Worm (Caenorhabditis elegans) whole organism, late embryonic: ENCODE measurements around the gene F19B6.3.

Source experiments
- F13H6.1 ChIP-seq: sonication (generic microtip); optimal IDR thresholded peaks from 2 replicates; lab custom pipeline; 2016; ENCODE audit warnings: missing genetic modification characterization, missing compliant biosample characterization
- K09A11.1 ChIP-seq: sonication (generic microtip); optimal IDR thresholded peaks from 2 replicates; lab custom pipeline; 2017; ENCODE audit warnings: antibody characterized with exemption, mild to moderate bottlenecking, missing genetic modification characterization, missing compliant biosample characterization; ENCODE audit not compliant: insufficient read depth
- T23F11.4 ChIP-seq: fragments of 200-800 bp; sonication (Bioruptor generic); optimal IDR thresholded peaks from 2 replicates; lab custom pipeline; 2018; ENCODE audit warnings: mild to moderate bottlenecking, missing genetic modification characterization, missing compliant biosample characterization
- ama-1 ChIP-seq: fragments of 150-350 bp; optimal IDR thresholded peaks from 2 replicates; lab custom pipeline; 2014
- ceh-18 ChIP-seq: sonication (generic microtip); optimal IDR thresholded peaks from 2 replicates; lab custom pipeline; 2016; ENCODE audit warnings: missing genetic modification characterization, missing compliant biosample characterization
- ceh-19 ChIP-seq: fragments of 200-800 bp; sonication (Bioruptor generic); optimal IDR thresholded peaks from 2 replicates; lab custom pipeline; 2018; ENCODE audit warnings: mild to moderate bottlenecking, missing genetic modification characterization, missing compliant biosample characterization
- ceh-24 ChIP-seq: sonication (generic microtip); optimal IDR thresholded peaks from 2 replicates; lab custom pipeline; 2016; ENCODE audit warnings: mild to moderate bottlenecking, missing genetic modification characterization, missing compliant biosample characterization
- ceh-31 ChIP-seq: sonication (generic microtip); optimal IDR thresholded peaks from 2 replicates; lab custom pipeline; 2016; ENCODE audit warnings: missing genetic modification characterization, missing compliant biosample characterization
- ceh-48 ChIP-seq: sonication (generic microtip); optimal IDR thresholded peaks from 2 replicates; lab custom pipeline; 2016; ENCODE audit warnings: missing genetic modification characterization, inconsistent platforms, missing compliant biosample characterization
- ceh-9 ChIP-seq: sonication (generic microtip); optimal IDR thresholded peaks from 2 replicates; lab custom pipeline; 2016; ENCODE audit warnings: mild to moderate bottlenecking, missing genetic modification characterization, inconsistent platforms, missing compliant biosample characterization
- dmd-4 ChIP-seq: sonication (generic microtip); optimal IDR thresholded peaks from 2 replicates; lab custom pipeline; 2016; ENCODE audit warnings: borderline replicate concordance, missing genetic modification characterization, missing compliant biosample characterization
- dve-1 ChIP-seq: sonication (generic microtip); optimal IDR thresholded peaks from 2 replicates; lab custom pipeline; 2017; ENCODE audit warnings: antibody characterized with exemption, mild to moderate bottlenecking, missing genetic modification characterization, missing compliant biosample characterization
- elt-2 ChIP-seq: sonication (generic microtip); optimal IDR thresholded peaks from 2 replicates; lab custom pipeline; 2016; ENCODE audit warnings: missing genetic modification reagents, missing genetic modification characterization, missing compliant biosample characterization
- elt-4 ChIP-seq: sonication (generic microtip); optimal IDR thresholded peaks from 2 replicates; lab custom pipeline; 2016; ENCODE audit warnings: missing genetic modification characterization, missing compliant biosample characterization
- fkh-10 ChIP-seq: fragments of 150-350 bp; optimal IDR thresholded peaks from 2 replicates; lab custom pipeline; 2014; ENCODE audit warnings: missing biosample characterization, missing genetic modification reagents, missing genetic modification characterization
- gmeb-2 ChIP-seq: sonication (generic microtip); optimal IDR thresholded peaks from 2 replicates; lab custom pipeline; 2016; ENCODE audit warnings: missing genetic modification characterization, inconsistent platforms, missing compliant biosample characterization
- hlh-13 ChIP-seq: fragments of 200-800 bp; sonication (Bioruptor generic); optimal IDR thresholded peaks from 2 replicates; lab custom pipeline; 2018; ENCODE audit warnings: mild to moderate bottlenecking, missing genetic modification characterization, missing compliant biosample characterization
- hlh-30 ChIP-seq: sonication (generic microtip); optimal IDR thresholded peaks from 2 replicates; lab custom pipeline; 2017; ENCODE audit warnings: antibody characterized with exemption, missing genetic modification characterization, missing compliant biosample characterization; ENCODE audit not compliant: insufficient read depth
- hlh-6 ChIP-seq: sonication (generic microtip); optimal IDR thresholded peaks from 2 replicates; lab custom pipeline; 2016; ENCODE audit warnings: missing genotype, missing genetic modification characterization, missing compliant biosample characterization
- hlh-8 ChIP-seq: sonication (generic microtip); optimal IDR thresholded peaks from 2 replicates; lab custom pipeline; 2016; ENCODE audit warnings: missing genotype, missing genetic modification characterization, missing compliant biosample characterization
- madf-2 ChIP-seq: sonication (generic microtip); optimal IDR thresholded peaks from 2 replicates; lab custom pipeline; 2017; ENCODE audit warnings: missing genetic modification characterization, missing compliant biosample characterization
- mec-3 ChIP-seq: sonication (generic microtip); optimal IDR thresholded peaks from 2 replicates; lab custom pipeline; 2016; ENCODE audit warnings: borderline replicate concordance, missing genetic modification characterization, missing compliant biosample characterization
- nhr-11 ChIP-seq: fragments of 150-350 bp; optimal IDR thresholded peaks from 2 replicates; lab custom pipeline; 2014; ENCODE audit warnings: missing biosample characterization, missing genetic modification characterization
- nhr-232 ChIP-seq: sonication (generic microtip); optimal IDR thresholded peaks from 2 replicates; lab custom pipeline; 2016; ENCODE audit warnings: missing genetic modification characterization, missing compliant biosample characterization
- pha-4 ChIP-seq: fragments of 150-350 bp; optimal IDR thresholded peaks from 2 replicates; lab custom pipeline; 2018; ENCODE audit warnings: missing biosample characterization, missing genetic modification reagents, missing genetic modification characterization
- pqm-1 ChIP-seq: sonication (generic microtip); optimal IDR thresholded peaks from 2 replicates; lab custom pipeline; 2016; ENCODE audit warnings: missing genetic modification characterization, missing compliant biosample characterization
- ref-2 ChIP-seq: sonication (generic microtip); optimal IDR thresholded peaks from 2 replicates; lab custom pipeline; 2016; ENCODE audit warnings: missing genetic modification characterization, missing compliant biosample characterization
- rnt-1 ChIP-seq: sonication (generic microtip); optimal IDR thresholded peaks from 2 replicates; lab custom pipeline; 2016; ENCODE audit warnings: missing genetic modification characterization, missing compliant biosample characterization
- sox-2 ChIP-seq: fragments of 200-800 bp; sonication (Bioruptor generic); IDR thresholded peaks from 2 replicates; pipeline ENCODE4 v1.3.6; 2022; ENCODE audit warnings: missing genetic modification reagents, missing genetic modification characterization, missing compliant biosample characterization
- syd-9 ChIP-seq: sonication (generic microtip); optimal IDR thresholded peaks from 2 replicates; lab custom pipeline; 2016; ENCODE audit warnings: mild to moderate bottlenecking, missing genetic modification characterization, moderate library complexity, missing compliant biosample characterization
- tbx-2 ChIP-seq: sonication (generic microtip); optimal IDR thresholded peaks from 2 replicates; lab custom pipeline; 2016; ENCODE audit warnings: missing genetic modification characterization, missing compliant biosample characterization
- tbx-7 ChIP-seq: sonication (generic microtip); optimal IDR thresholded peaks from 2 replicates; lab custom pipeline; 2016; ENCODE audit warnings: missing genotype, missing genetic modification characterization, missing compliant biosample characterization
- unc-55 ChIP-seq: sonication (generic microtip); optimal IDR thresholded peaks from 2 replicates; lab custom pipeline; 2017; ENCODE audit warnings: missing biosample characterization, missing genetic modification reagents, missing genetic modification characterization
- unc-86 ChIP-seq: sonication (generic microtip); optimal IDR thresholded peaks from 2 replicates; lab custom pipeline; 2016; ENCODE audit warnings: missing genetic modification characterization, missing compliant biosample characterization
- zip-5 ChIP-seq: sonication (generic microtip); optimal IDR thresholded peaks from 2 replicates; lab custom pipeline; 2016; ENCODE audit warnings: missing genetic modification characterization, missing compliant biosample characterization
- ztf-16 ChIP-seq: sonication (generic microtip); optimal IDR thresholded peaks from 2 replicates; lab custom pipeline; 2017; ENCODE audit warnings: missing genetic modification characterization, missing compliant biosample characterization

Gene F19B6.3

DNA sequence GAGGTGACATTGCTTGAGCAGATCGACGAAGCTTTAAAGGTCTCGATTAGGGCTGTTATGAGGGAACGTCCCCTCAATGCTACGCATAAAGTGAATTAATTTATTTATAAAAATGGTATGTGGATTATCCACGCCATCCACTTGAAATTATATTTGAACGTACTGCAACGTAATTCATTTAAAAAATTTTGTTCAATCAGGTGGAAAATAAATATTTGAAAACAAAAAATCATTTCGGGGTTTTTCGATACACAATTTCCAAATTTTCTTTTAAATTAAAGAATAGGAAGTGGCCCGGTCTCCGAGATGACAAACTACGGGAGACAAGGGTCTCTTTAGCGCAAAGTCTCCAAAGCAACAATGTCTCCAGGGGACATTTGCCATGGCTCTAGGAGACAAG is 15.4 kb upstream of the F19B6.3 start, which contains the start of gene oac-58:
Gene oac-58, minus strand, starts transcription at position 101 of the 400 bp plus-strand sequence.
- no peak for TF ChIP-seq elt-4 (tag; lab: Kevin White, UChicago)
- TF ChIP-seq hlh-13 (GFP tag; lab: Kevin White, UChicago): no peak
- no peak for TF ChIP-seq pqm-1 (tag; lab: Kevin White, UChicago)
- TF ChIP-seq F13H6.1 (tag; lab: Kevin White, UChicago): no peak
- TF ChIP-seq hlh-6 (tag; lab: Kevin White, UChicago): no peak
- no peak for TF ChIP-seq unc-86 (tag; lab: Kevin White, UChicago)
- no peak for TF ChIP-seq dve-1 (tag; lab: Kevin White, UChicago)
- TF ChIP-seq ceh-31 (tag; lab: Kevin White, UChicago): no peak

DNA sequence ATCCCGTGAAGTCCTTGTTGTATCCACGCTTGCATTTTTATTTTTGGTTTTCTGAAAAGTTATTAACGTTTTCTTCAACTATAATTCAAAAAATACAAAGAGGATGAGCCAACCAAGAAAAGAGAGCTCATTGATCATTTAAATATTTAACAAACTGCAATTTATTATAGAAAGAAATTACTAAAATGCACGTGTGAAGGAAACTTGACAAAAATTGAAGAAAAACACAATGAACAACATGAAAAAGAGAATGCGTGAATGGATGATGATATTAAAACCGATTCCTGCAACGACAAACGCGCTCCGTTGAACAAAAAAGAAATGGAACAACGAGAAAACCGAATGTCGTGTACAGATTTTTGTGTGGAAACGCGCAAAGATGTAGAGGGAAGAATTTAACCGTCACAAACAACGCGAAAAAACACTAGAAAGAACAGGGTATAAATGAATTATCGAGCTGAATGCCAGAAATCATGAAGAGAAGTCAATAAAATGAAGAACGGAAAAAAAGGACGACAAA is 3.9 kb downstream of the F19B6.3 start, which contains the start of gene ufd-1:
Gene ufd-1, minus strand, starts transcription at position 51 of the 520 bp plus-strand sequence.
- TF ChIP-seq gmeb-2 (tag; lab: Kevin White, UChicago) (no peak), hlh-8 (tag; lab: Kevin White, UChicago) (no peak), pha-4 (tag; lab: Kevin White, UChicago) (no peak), unc-55 (no peak), mec-3 (tag; lab: Kevin White, UChicago) (no peak), fkh-10 (GFP tag; lab: Kevin White, UChicago) (no peak), ceh-9 (no peak), tbx-2 (tag; lab: Kevin White, UChicago) (no peak), nhr-232 (tag; lab: Kevin White, UChicago) (no peak), ama-1 (no peak), dmd-4 (tag; lab: Kevin White, UChicago) (no peak), ceh-19 (no peak), ref-2 (tag; lab: Kevin White, UChicago) (no peak), rnt-1 (tag; lab: Kevin White, UChicago) (no peak), elt-4 (tag; lab: Kevin White, UChicago) (no peak), elt-2 (no peak)
- TF ChIP-seq, all 69 proteins: peak for 0

DNA sequence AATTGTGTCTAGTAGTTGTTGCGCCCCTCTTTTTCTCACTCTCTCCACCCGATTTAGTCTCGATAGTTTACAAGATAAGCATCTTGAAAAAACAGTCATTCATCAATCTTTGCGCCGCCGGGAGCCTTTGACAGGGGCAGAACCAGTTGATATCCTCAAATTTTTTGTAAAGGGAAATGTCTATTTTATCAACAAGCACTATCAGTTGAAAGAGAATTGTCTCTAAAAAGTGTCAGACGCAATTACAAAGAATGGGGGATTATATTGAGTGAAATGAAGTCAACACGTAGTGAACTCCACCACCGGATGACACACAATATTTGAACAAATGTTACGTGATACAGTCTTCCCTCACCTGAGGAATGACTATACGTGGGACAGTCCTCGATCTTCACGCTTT is 7.1 kb downstream of the F19B6.3 start:
- TF ChIP-seq nhr-11 (tag; lab: Kevin White, UChicago) (no peak), ama-1 (no peak), mec-3 (tag; lab: Kevin White, UChicago) (no peak)

DNA sequence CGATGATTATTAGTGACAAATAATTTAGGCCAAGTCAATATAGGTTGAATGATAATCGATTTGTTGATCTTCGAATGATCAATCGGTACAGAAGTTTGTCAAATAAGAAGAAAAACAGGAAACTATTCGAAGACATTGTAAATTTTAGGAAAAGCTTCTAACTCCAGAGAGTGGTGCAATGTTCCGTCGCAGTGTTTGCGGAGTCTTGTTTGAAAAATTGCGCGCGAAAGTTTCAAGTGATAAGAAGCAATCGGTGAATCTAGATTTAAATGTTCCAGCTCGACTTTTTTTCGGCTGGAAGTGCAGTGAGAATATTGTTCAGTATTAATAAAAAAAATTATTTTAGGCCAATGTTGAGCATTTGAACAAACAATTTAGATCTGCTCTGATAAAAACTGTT is 7.7 kb downstream of the F19B6.3 start:
- no peak for TF ChIP-seq dmd-4 (tag; lab: Kevin White, UChicago)
- no peak for TF ChIP-seq ztf-16 (tag; lab: Kevin White, UChicago)
- TF ChIP-seq hlh-13 (GFP tag; lab: Kevin White, UChicago): no peak
- TF ChIP-seq madf-2: no peak
- TF ChIP-seq nhr-232 (tag; lab: Kevin White, UChicago): no peak
- no peak for TF ChIP-seq sox-2 (GFP tag; lab: Robert Waterston, UW)
- no peak for TF ChIP-seq K09A11.1 (tag; lab: Kevin White, UChicago)
- TF ChIP-seq syd-9 (tag; lab: Kevin White, UChicago): no peak
- TF ChIP-seq zip-5 (tag; lab: Kevin White, UChicago): no peak
- no peak for TF ChIP-seq gmeb-2 (tag; lab: Kevin White, UChicago)
- TF ChIP-seq hlh-30 (tag; lab: Kevin White, UChicago): no peak
- no peak for TF ChIP-seq ceh-48 (tag; lab: Kevin White, UChicago)
- no peak for TF ChIP-seq T23F11.4 (GFP tag; lab: Kevin White, UChicago)
- TF ChIP-seq ama-1: no peak
- no peak for TF ChIP-seq hlh-8 (tag; lab: Kevin White, UChicago)
- no peak for TF ChIP-seq elt-4 (tag; lab: Kevin White, UChicago)
- TF ChIP-seq ceh-24 (tag; lab: Kevin White, UChicago): no peak
- TF ChIP-seq ceh-18: no peak
- no peak for TF ChIP-seq tbx-7 (tag; lab: Kevin White, UChicago)
